Fruit fly (Drosophila melanogaster) whole organism, embryonic: ENCODE measurements around the gene CG31832.

Source experiments
- Abd-B ChIP-seq: fragments of 200-800 bp; sonication (Bioruptor generic); optimal IDR thresholded peaks from 2 replicates; lab custom pipeline; 2018; ENCODE audit warnings: missing biosample characterization, mild to moderate bottlenecking, missing genetic modification characterization, moderate library complexity
- Ada2b ChIP-seq: fragments of 200-800 bp; sonication (Bioruptor generic); IDR thresholded peaks from 2 replicates; pipeline ENCODE4 v1.3.6; 2022; ENCODE audit warnings: missing biosample characterization, missing genetic modification characterization
- CG10147 ChIP-seq: fragments of 200-800 bp; sonication (Bioruptor generic); optimal IDR thresholded peaks from 2 replicates; lab custom pipeline; 2019; ENCODE audit warnings: missing biosample characterization, mild to moderate bottlenecking, missing genetic modification characterization, moderate library complexity
- CG10209 ChIP-seq: fragments of 200-800 bp; sonication (Bioruptor generic); optimal IDR thresholded peaks from 3 replicates; lab custom pipeline; 2017; ENCODE audit warnings: missing biosample characterization, mild to moderate bottlenecking, missing genetic modification characterization, missing genetic modification reagents
- CG12236 ChIP-seq: fragments of 200-800 bp; sonication (Bioruptor generic); optimal IDR thresholded peaks from 2 replicates; lab custom pipeline; 2016; ENCODE audit warnings: missing biosample characterization, missing genetic modification characterization
- CG12769 ChIP-seq: fragments of 200-800 bp; sonication (Bioruptor generic); optimal IDR thresholded peaks from 2 replicates; lab custom pipeline; 2019; ENCODE audit warnings: missing biosample characterization, mild to moderate bottlenecking, missing genetic modification characterization, moderate library complexity
- CG14667 ChIP-seq: fragments of 200-800 bp; sonication (Bioruptor generic); IDR thresholded peaks from 2 replicates; pipeline ENCODE4 v1.3.6; 2022; ENCODE audit warnings: missing biosample characterization, missing genetic modification characterization
- CG14710 ChIP-seq: fragments of 200-800 bp; sonication (Bioruptor generic); optimal IDR thresholded peaks from 3 replicates; lab custom pipeline; 2019; ENCODE audit warnings: missing biosample characterization, mild to moderate bottlenecking, missing genetic modification characterization, moderate library complexity
- CG14860 ChIP-seq: fragments of 200-800 bp; sonication (Bioruptor generic); IDR thresholded peaks from 3 replicates; pipeline ENCODE4 v1.3.6; 2022; ENCODE audit warnings: missing biosample characterization, missing genetic modification characterization; ENCODE audit not compliant: partially characterized antibody
- CG1603 ChIP-seq: fragments of 200-800 bp; sonication (Bioruptor generic); optimal IDR thresholded peaks from 2 replicates; lab custom pipeline; 2019; ENCODE audit warnings: missing biosample characterization, mild to moderate bottlenecking, missing genetic modification characterization, moderate library complexity
- CG17568 ChIP-seq: fragments of 200-800 bp; sonication (Bioruptor generic); optimal IDR thresholded peaks from 2 replicates; lab custom pipeline; 2018; ENCODE audit warnings: missing biosample characterization, mild to moderate bottlenecking, missing genetic modification characterization, moderate library complexity
- CG30431 ChIP-seq: fragments of 200-800 bp; sonication (Bioruptor generic); optimal IDR thresholded peaks from 2 replicates; lab custom pipeline; 2017; ENCODE audit warnings: missing biosample characterization, missing genetic modification characterization
- CG3838 ChIP-seq: fragments of 200-800 bp; sonication (Bioruptor generic); optimal IDR thresholded peaks from 3 replicates; lab custom pipeline; 2016; ENCODE audit warnings: missing biosample characterization, missing genetic modification characterization
- CG4282 ChIP-seq: fragments of 200-800 bp; sonication (Bioruptor generic); optimal IDR thresholded peaks from 2 replicates; lab custom pipeline; 2016; ENCODE audit warnings: missing biosample characterization, missing genetic modification characterization
- CG4328 ChIP-seq: fragments of 200-800 bp; sonication (Bioruptor generic); optimal IDR thresholded peaks from 3 replicates; lab custom pipeline; 2017; ENCODE audit warnings: missing biosample characterization, missing genetic modification reagents, missing genetic modification characterization
- CG5180 ChIP-seq: fragments of 200-800 bp; sonication (Bioruptor generic); optimal IDR thresholded peaks from 3 replicates; lab custom pipeline; 2017; ENCODE audit warnings: missing biosample characterization, missing genetic modification characterization, mild to moderate bottlenecking, moderate library complexity, missing genetic modification reagents
- CG8089 ChIP-seq: fragments of 200-800 bp; sonication (Bioruptor generic); optimal IDR thresholded peaks from 3 replicates; lab custom pipeline; 2016; ENCODE audit warnings: missing biosample characterization, missing genetic modification characterization
- CG9876 ChIP-seq: fragments of 200-800 bp; sonication (Bioruptor generic); optimal IDR thresholded peaks from 2 replicates; lab custom pipeline; 2016; ENCODE audit warnings: missing biosample characterization, missing genetic modification characterization
- CTCF ChIP-seq: fragments of 200-800 bp; sonication (Bioruptor generic); optimal IDR thresholded peaks from 2 replicates; lab custom pipeline; 2017; ENCODE audit warnings: missing biosample characterization, mild to moderate bottlenecking, missing genetic modification characterization, moderate library complexity
- D ChIP-seq, 2 experiments: fragments of 200-800 bp in 1 of 2; fragments of >200 bp in 1 of 2; sonication (Bioruptor generic) in 1 of 2; optimal IDR thresholded peaks; 2 replicates in 1 of 2; 3 replicates in 1 of 2; lab custom pipeline; 2017; ENCODE audit warnings: mild to moderate bottlenecking in 1 of 2, missing biosample characterization in 1 of 2, missing genetic modification characterization in 1 of 2, missing genetic modification reagents in 1 of 2
- Doc2 ChIP-seq: fragments of 200-800 bp; sonication (Bioruptor generic); IDR thresholded peaks from 2 replicates; pipeline ENCODE4 v1.3.6; 2022; ENCODE audit warnings: missing biosample characterization, missing genetic modification characterization
- Elba2 ChIP-seq: fragments of 200-800 bp; sonication (Bioruptor generic); optimal IDR thresholded peaks from 3 replicates; lab custom pipeline; 2016; ENCODE audit warnings: missing biosample characterization, missing genetic modification characterization
- Fer3 ChIP-seq: fragments of 200-800 bp; sonication (Bioruptor generic); optimal IDR thresholded peaks from 2 replicates; lab custom pipeline; 2018; ENCODE audit warnings: missing biosample characterization, mild to moderate bottlenecking, missing genetic modification characterization, moderate library complexity
- HHEX ChIP-seq: fragments of 200-800 bp; sonication (Bioruptor generic); optimal IDR thresholded peaks from 3 replicates; lab custom pipeline; 2017; ENCODE audit warnings: missing biosample characterization, mild to moderate bottlenecking, missing genetic modification characterization, missing genetic modification reagents
- Hr3 ChIP-seq: fragments of 200-800 bp; sonication (Bioruptor generic); optimal IDR thresholded peaks from 3 replicates; lab custom pipeline; 2016; ENCODE audit warnings: missing biosample characterization, missing genetic modification characterization
- Neu2 ChIP-seq: fragments of 200-800 bp; sonication (Bioruptor generic); optimal IDR thresholded peaks from 3 replicates; lab custom pipeline; 2016; ENCODE audit warnings: missing biosample characterization, missing genetic modification characterization, borderline replicate concordance
- Nf-YB ChIP-seq: fragments of 200-800 bp; sonication (Bioruptor generic); optimal IDR thresholded peaks from 3 replicates; lab custom pipeline; 2019; ENCODE audit warnings: missing biosample characterization, mild to moderate bottlenecking, missing genetic modification characterization, moderate library complexity
- Trl ChIP-seq, 3 experiments: fragments of >200 bp in 2 of 3; fragments of 200-800 bp in 1 of 3; sonication (Bioruptor generic) in 1 of 3; optimal IDR thresholded peaks; 2 replicates in 1 of 3; 3 replicates in 2 of 3; lab custom pipeline; 2016 to 2017; ENCODE audit warnings: missing biosample characterization in 1 of 3, missing genetic modification characterization in 1 of 3
- ab ChIP-seq: fragments of 200-800 bp; sonication (Bioruptor generic); optimal IDR thresholded peaks from 2 replicates; lab custom pipeline; 2016; ENCODE audit warnings: missing biosample characterization, missing genetic modification characterization
- abd-A ChIP-seq: fragments of 200-800 bp; sonication (Bioruptor generic); optimal IDR thresholded peaks from 3 replicates; lab custom pipeline; 2019; ENCODE audit warnings: missing biosample characterization, mild to moderate bottlenecking, missing genetic modification characterization, moderate library complexity
- amos ChIP-seq: fragments of 200-800 bp; sonication (Bioruptor generic); IDR thresholded peaks from 2 replicates; pipeline ENCODE4 v1.3.6; 2022; ENCODE audit warnings: missing biosample characterization, missing genetic modification characterization; ENCODE audit not compliant: partially characterized antibody
- ara ChIP-seq: fragments of 200-800 bp; sonication (Bioruptor generic); IDR thresholded peaks from 2 replicates; pipeline ENCODE4 v1.3.6; 2022; ENCODE audit warnings: missing biosample characterization, missing genetic modification characterization
- bbx ChIP-seq: fragments of 200-800 bp; sonication (Bioruptor generic); IDR thresholded peaks from 2 replicates; pipeline ENCODE4 v1.3.6; 2022; ENCODE audit warnings: missing biosample characterization, missing genetic modification characterization; ENCODE audit not compliant: partially characterized antibody
- bigmax ChIP-seq: fragments of 200-800 bp; sonication (Bioruptor generic); optimal IDR thresholded peaks from 2 replicates; lab custom pipeline; 2018; ENCODE audit warnings: missing biosample characterization, mild to moderate bottlenecking, missing genetic modification characterization
- btn ChIP-seq: fragments of 200-800 bp; sonication (Bioruptor generic); optimal IDR thresholded peaks from 2 replicates; lab custom pipeline; 2016; ENCODE audit warnings: missing biosample characterization, missing genetic modification characterization
- cato ChIP-seq: fragments of 200-800 bp; sonication (Bioruptor generic); optimal IDR thresholded peaks from 2 replicates; lab custom pipeline; 2016; ENCODE audit warnings: missing biosample characterization, missing genetic modification characterization, borderline replicate concordance
- chinmo ChIP-seq: fragments of 200-800 bp; sonication (Bioruptor generic); IDR thresholded peaks from 4 replicates; pipeline ENCODE4 v1.3.6; 2022; ENCODE audit warnings: missing biosample characterization, missing genetic modification characterization; ENCODE audit not compliant: partially characterized antibody
- crol ChIP-seq: fragments of 200-800 bp; sonication (Bioruptor generic); IDR thresholded peaks from 2 replicates; pipeline ENCODE4 v1.3.6; 2022; ENCODE audit warnings: missing biosample characterization, missing genetic modification characterization
- dysf ChIP-seq: fragments of 200-800 bp; sonication (Bioruptor generic); IDR thresholded peaks from 3 replicates; pipeline ENCODE4 v1.3.6; 2022; ENCODE audit warnings: missing biosample characterization, missing genetic modification characterization
- fu2 ChIP-seq: fragments of 200-800 bp; sonication (Bioruptor generic); optimal IDR thresholded peaks from 2 replicates; lab custom pipeline; 2016; ENCODE audit warnings: missing biosample characterization, missing genetic modification characterization
- grn ChIP-seq: fragments of 200-800 bp; sonication (Bioruptor generic); optimal IDR thresholded peaks from 3 replicates; lab custom pipeline; 2017; ENCODE audit warnings: missing biosample characterization, missing genetic modification characterization
- odd ChIP-seq: fragments of 200-800 bp; sonication (Bioruptor generic); optimal IDR thresholded peaks from 2 replicates; lab custom pipeline; 2017; ENCODE audit warnings: missing biosample characterization, mild to moderate bottlenecking, missing genetic modification characterization
- run ChIP-seq: fragments of 200-800 bp; sonication (Bioruptor generic); optimal IDR thresholded peaks from 3 replicates; lab custom pipeline; 2018; ENCODE audit warnings: missing biosample characterization, mild to moderate bottlenecking, missing genetic modification characterization
- salm ChIP-seq: fragments of 200-800 bp; sonication (Bioruptor generic); optimal IDR thresholded peaks from 2 replicates; lab custom pipeline; 2018; ENCODE audit warnings: missing biosample characterization, mild to moderate bottlenecking, missing genetic modification characterization
- sqz ChIP-seq: fragments of 200-800 bp; sonication (Bioruptor generic); optimal IDR thresholded peaks from 3 replicates; lab custom pipeline; 2018; ENCODE audit warnings: missing biosample characterization, mild to moderate bottlenecking, missing genetic modification characterization
- tll ChIP-seq, 2 experiments: fragments of 200-800 bp in 1 of 2; fragments of >200 bp in 1 of 2; sonication (Bioruptor generic) in 1 of 2; optimal IDR thresholded peaks; 2 replicates each; lab custom pipeline; 2017 to 2019; ENCODE audit warnings: missing biosample characterization in 2 of 2, missing genetic modification characterization in 2 of 2, mild to moderate bottlenecking in 1 of 2, moderate library complexity in 1 of 2
- twi ChIP-seq: fragments of 200-800 bp; optimal IDR thresholded peaks from 2 replicates; lab custom pipeline; 2019; ENCODE audit warnings: missing biosample characterization, mild to moderate bottlenecking, missing genetic modification characterization, moderate library complexity
- wdn ChIP-seq: fragments of 200-800 bp; sonication (Bioruptor generic); IDR thresholded peaks from 2 replicates; pipeline ENCODE4 v1.3.6; 2022; ENCODE audit warnings: missing biosample characterization, missing genetic modification characterization
- zen ChIP-seq: fragments of 200-800 bp; sonication (Bioruptor generic); optimal IDR thresholded peaks from 3 replicates; lab custom pipeline; 2018; ENCODE audit warnings: missing biosample characterization, mild to moderate bottlenecking, missing genetic modification characterization, moderate library complexity

The CG31832 gene

dm6 chr2L:15067832-15068231 lies 36.3 kb upstream of the CG31832 start (continued):
- no peak for TF ChIP-seq salm (tag; lab: Kevin White, UChicago)
- TF ChIP-seq grn (GFP tag; lab: Kevin White, UChicago): no peak
- TF ChIP-seq bbx: peak; percentile 87
- TF ChIP-seq dysf: no peak
- no peak for TF ChIP-seq D (optimal IDR thresholded peaks at IDR 0.05; lab: Kevin White, UChicago)
- TF ChIP-seq D (GFP tag; optimal IDR thresholded peaks at IDR 0.05; lab: Kevin White, UChicago): no peak
- TF ChIP-seq tll (GFP tag; optimal IDR thresholded peaks at IDR 0.05; lab: Kevin White, UChicago): no peak
- no peak for TF ChIP-seq Ada2b (GFP tag; lab: Robert Waterston, UW)
- no peak for TF ChIP-seq ara (GFP tag; lab: Robert Waterston, UW)
- no peak for TF ChIP-seq odd (GFP tag; lab: Kevin White, UChicago)
- peak; percentile 61 for TF ChIP-seq CTCF (GFP tag; lab: Kevin White, UChicago)
- peak; percentile 59 for TF ChIP-seq CG4328 (GFP tag; lab: Kevin White, UChicago)
- no peak for TF ChIP-seq fu2 (GFP tag; lab: Kevin White, UChicago)
- peak; percentile 78 for TF ChIP-seq CG12769
- TF ChIP-seq Doc2: no peak
- TF ChIP-seq CG8089 (GFP tag; lab: Kevin White, UChicago): no peak
- no peak for TF ChIP-seq CG10209
- TF ChIP-seq Neu2 (GFP tag; lab: Kevin White, UChicago): no peak
- TF ChIP-seq Abd-B: peak; percentile 30
- peak; percentile 15 for TF ChIP-seq Nf-YB (GFP tag; lab: Kevin White, UChicago)
- TF ChIP-seq CG14860 (GFP tag; lab: Robert Waterston, UW): peak; percentile 65
- no peak for TF ChIP-seq CG17568 (GFP tag; lab: Kevin White, UChicago)
- TF ChIP-seq Trl (optimal IDR thresholded peaks at IDR 0.05; lab: Kevin White, UChicago): no peak
- TF ChIP-seq Trl (GFP tag; optimal IDR thresholded peaks at IDR 0.05; lab: Kevin White, UChicago): peak; percentile 9
- no peak for TF ChIP-seq CG4282
- TF ChIP-seq wdn (GFP tag; lab: Robert Waterston, UW): 0 out of 2 replicates have a peak, but pooled peaks have one; percentile 17
- TF ChIP-seq CG14710 (tag; lab: Kevin White, UChicago): peak; percentile 85
- TF ChIP-seq CG10147 (GFP tag; lab: Kevin White, UChicago): peak; percentile 52
- TF ChIP-seq Hr3 (GFP tag; lab: Kevin White, UChicago): no peak
- TF ChIP-seq run: no peak
- peak; percentile 65; the same call in 2 of the 4 replicates for TF ChIP-seq chinmo (GFP tag; lab: Robert Waterston, UW)
- no peak for TF ChIP-seq crol (GFP tag; lab: Robert Waterston, UW)
- no peak for TF ChIP-seq cato (GFP tag; lab: Kevin White, UChicago)
- TF ChIP-seq CG14667 (GFP tag; lab: Robert Waterston, UW): no peak
- no peak for TF ChIP-seq CG5180 (GFP tag; lab: Kevin White, UChicago)
- no peak for TF ChIP-seq CG30431 (GFP tag; lab: Kevin White, UChicago)
- TF ChIP-seq HHEX (GFP tag; lab: Kevin White, UChicago): peak; percentile 17
- no peak for TF ChIP-seq Elba2 (GFP tag; lab: Kevin White, UChicago)
- TF ChIP-seq ab (GFP tag; lab: Kevin White, UChicago): no peak
- TF ChIP-seq CG3838 (GFP tag; lab: Kevin White, UChicago): no peak
- peak; percentile 54 for TF ChIP-seq abd-A (tag; lab: Kevin White, UChicago)
- TF ChIP-seq CG1603: peak; percentile 92
- peak; percentile 47 for TF ChIP-seq zen
- peak; percentile 44 for TF ChIP-seq Fer3 (tag; lab: Kevin White, UChicago)
- TF ChIP-seq amos (GFP tag; lab: Robert Waterston, UW): peak; percentile 85
- TF ChIP-seq twi (tag; lab: Kevin White, UChicago): peak; percentile 98
- TF ChIP-seq CG12236: no peak
- no peak for TF ChIP-seq sqz
- peak; percentile 99 for TF ChIP-seq bigmax (GFP tag; lab: Kevin White, UChicago)
- no peak for TF ChIP-seq CG9876
- TF ChIP-seq btn (GFP tag; lab: Kevin White, UChicago): no peak
